Fruit fly (Drosophila melanogaster): ENCODE results near the gene CG3347.

DNA sequence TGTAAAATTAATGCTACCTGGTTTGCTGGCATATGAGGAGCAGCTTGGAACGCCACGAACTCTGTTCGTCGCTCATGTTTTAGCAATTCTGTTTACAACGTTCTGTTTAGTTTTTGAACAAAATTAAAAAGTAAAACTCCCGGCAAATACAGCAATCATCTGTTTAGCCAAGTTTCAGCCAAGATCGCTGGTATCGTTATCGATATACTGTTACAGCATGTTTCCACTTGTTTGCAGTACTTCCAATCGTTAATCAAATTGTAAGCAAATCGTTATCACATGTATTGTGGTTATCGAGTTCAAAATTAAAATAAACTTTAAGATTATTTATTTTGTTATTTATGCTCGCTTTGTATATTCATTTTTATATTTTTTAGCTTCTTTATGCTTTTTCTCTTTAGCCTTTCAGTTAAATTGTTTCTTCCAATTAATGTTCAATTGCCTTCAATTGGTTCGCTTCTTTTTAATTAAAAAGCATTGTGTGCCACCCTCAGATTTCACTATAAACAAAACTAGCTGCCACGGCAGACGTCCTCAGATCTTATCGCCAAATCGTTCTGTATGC, 50.6 kb downstream of the CG3347 start, which contains the start of the genes Fign and CG8837:
- TF ChIP-seq CG14711 (tag; optimal IDR thresholded peaks at IDR 0.05) (no peak), CG12768 (GFP tag; optimal IDR thresholded peaks at IDR 0.05) (no peak), Crg-1 (GFP tag; optimal IDR thresholded peaks at IDR 0.05) (no peak), Clk (GFP tag; optimal IDR thresholded peaks at IDR 0.05) (no peak), kay (GFP tag; ENCODE audit: borderline replicate concordance) (no peak), bab1 (GFP tag; optimal IDR thresholded peaks at IDR 0.05) (no peak), CG7101 (tag; optimal IDR thresholded peaks at IDR 0.05) (no peak)

All from whole organism, adult.